Worm (Caenorhabditis elegans) whole organism, late embryonic: ENCODE measurements around the gene C12D12.1.

Experiments
- F13H6.1 ChIP-seq: sonication (generic microtip); optimal IDR thresholded peaks from 2 replicates; lab custom pipeline; 2016; ENCODE audit warnings: missing genetic modification characterization, missing compliant biosample characterization
- ceh-19 ChIP-seq: fragments of 200-800 bp; sonication (Bioruptor generic); optimal IDR thresholded peaks from 2 replicates; lab custom pipeline; 2018; ENCODE audit warnings: mild to moderate bottlenecking, missing genetic modification characterization, missing compliant biosample characterization
- elt-2 ChIP-seq: sonication (generic microtip); optimal IDR thresholded peaks from 2 replicates; lab custom pipeline; 2016; ENCODE audit warnings: missing genetic modification reagents, missing genetic modification characterization, missing compliant biosample characterization
- pha-2 ChIP-seq: sonication (generic microtip); optimal IDR thresholded peaks from 2 replicates; lab custom pipeline; 2017; ENCODE audit warnings: mild to moderate bottlenecking, missing genetic modification characterization, missing compliant biosample characterization
- pha-4 ChIP-seq: fragments of 150-350 bp; optimal IDR thresholded peaks from 2 replicates; lab custom pipeline; 2018; ENCODE audit warnings: missing biosample characterization, missing genetic modification reagents, missing genetic modification characterization

- TF ChIP-seq F13H6.1 (tag; lab: Kevin White, UChicago) (no peak), pha-2 (no peak), pha-4 (no peak), elt-2 (tag; lab: Kevin White, UChicago) (no peak), ceh-19 (no peak)
Measured at ce11 chrX:3500357-3500756, 1.3 kb downstream of the C12D12.1 start.
